Worm (Caenorhabditis elegans) whole organism, L4 larva: ENCODE measurements around the gene Y54F10BM.13.

ENCODE experiments used
- F10B5.3 ChIP-seq: sonication (generic microtip); optimal IDR thresholded peaks from 2 replicates; lab custom pipeline; 2016; ENCODE audit warnings: mild to moderate bottlenecking, missing genetic modification characterization, missing compliant biosample characterization
- F37D6.2 ChIP-seq: sonication (generic microtip); optimal IDR thresholded peaks from 2 replicates; lab custom pipeline; 2016; ENCODE audit warnings: mild to moderate bottlenecking, missing genetic modification characterization, missing compliant biosample characterization
- F49E8.2 ChIP-seq: sonication (generic microtip); optimal IDR thresholded peaks from 2 replicates; lab custom pipeline; 2016; ENCODE audit warnings: missing compliant biosample characterization, mild to moderate bottlenecking, missing genetic modification characterization, borderline replicate concordance
- T20F7.1 ChIP-seq: fragments of 200-800 bp; sonication (Bioruptor generic); optimal IDR thresholded peaks from 2 replicates; lab custom pipeline; 2018; ENCODE audit warnings: mild to moderate bottlenecking, missing genetic modification characterization, missing compliant biosample characterization
- T26A8.4 ChIP-seq: fragments of 200-800 bp; sonication (Bioruptor generic); IDR thresholded peaks from 2 replicates; pipeline ENCODE4 v1.3.6; 2022; ENCODE audit warnings: missing genetic modification characterization, missing compliant biosample characterization
- Y5F2A.4 ChIP-seq: fragments of 200-800 bp; sonication (Bioruptor generic); optimal IDR thresholded peaks from 2 replicates; lab custom pipeline; 2018; ENCODE audit warnings: mild to moderate bottlenecking, missing genetic modification characterization, missing compliant biosample characterization
- ZK546.5 ChIP-seq, 2 experiments: sonication (generic microtip); optimal IDR thresholded peaks; 2 replicates each; lab custom pipeline; 2017; ENCODE audit warnings: missing biosample characterization in 2 of 2, missing genetic modification characterization in 2 of 2
- aha-1 ChIP-seq: fragments of 150-350 bp; peaks from one replicate; lab custom pipeline; 2014; ENCODE audit warnings: missing biosample characterization, missing genetic modification characterization
- aly-2 ChIP-seq: sonication (generic microtip); optimal IDR thresholded peaks from 2 replicates; lab custom pipeline; 2018; ENCODE audit warnings: missing biosample characterization, missing genetic modification characterization
- arid-1 ChIP-seq: fragments of 200-800 bp; sonication (Bioruptor generic); conservative IDR thresholded peaks from 2 replicates; pipeline ENCODE4 v1.3.6; 2022; ENCODE audit warnings: missing genetic modification reagents, missing genetic modification characterization, missing compliant biosample characterization
- ceh-28 ChIP-seq: fragments of 150-350 bp; optimal IDR thresholded peaks from 2 replicates; lab custom pipeline; 2014; ENCODE audit warnings: missing biosample characterization, missing genetic modification reagents, missing genetic modification characterization
- ceh-44 ChIP-seq: fragments of 200-800 bp; sonication (Bioruptor generic); IDR thresholded peaks from 2 replicates; pipeline ENCODE4 v1.3.6; 2022; ENCODE audit warnings: missing genetic modification reagents, missing genetic modification characterization, missing compliant biosample characterization
- ceh-62 ChIP-seq: sonication (generic microtip); optimal IDR thresholded peaks from 2 replicates; lab custom pipeline; 2017; ENCODE audit warnings: missing biosample characterization, missing genetic modification characterization
- dmd-9 ChIP-seq: fragments of 200-800 bp; sonication (Bioruptor generic); IDR thresholded peaks from 2 replicates; pipeline ENCODE4 v1.3.6; 2022; ENCODE audit warnings: missing genetic modification reagents, missing genetic modification characterization, missing compliant biosample characterization
- dve-1 ChIP-seq: sonication (generic microtip); optimal IDR thresholded peaks from 2 replicates; lab custom pipeline; 2017; ENCODE audit warnings: antibody characterized with exemption, mild to moderate bottlenecking, missing genetic modification characterization, missing compliant biosample characterization; ENCODE audit not compliant: insufficient read depth
- fkh-10 ChIP-seq: fragments of 150-350 bp; optimal IDR thresholded peaks from 2 replicates; lab custom pipeline; 2014; ENCODE audit warnings: missing biosample characterization, missing genetic modification reagents, missing genetic modification characterization
- hif-1 ChIP-seq, 2 experiments: sonication (generic microtip); optimal IDR thresholded peaks; 2 replicates each; lab custom pipeline; 2016 to 2017; ENCODE audit warnings: missing compliant biosample characterization in 2 of 2, missing genetic modification characterization in 2 of 2, missing genetic modification reagents in 2 of 2, missing genotype in 2 of 2, mild to moderate bottlenecking in 1 of 2
- hlh-30 ChIP-seq: sonication (generic microtip); optimal IDR thresholded peaks from 2 replicates; lab custom pipeline; 2017; ENCODE audit warnings: antibody characterized with exemption, mild to moderate bottlenecking, missing genetic modification characterization, missing compliant biosample characterization; ENCODE audit not compliant: insufficient read depth
- jun-1 ChIP-seq: fragments of 150-350 bp; optimal IDR thresholded peaks from 2 replicates; lab custom pipeline; 2014; ENCODE audit warnings: missing biosample characterization, missing genetic modification reagents, missing genetic modification characterization
- lin-15B ChIP-seq: fragments of 150-350 bp; sonication (generic microtip); optimal IDR thresholded peaks from 3 replicates; lab custom pipeline; 2014; ENCODE audit warnings: missing biosample characterization, missing genetic modification characterization
- lin-38 ChIP-seq: fragments of 200-800 bp; sonication (Bioruptor generic); IDR thresholded peaks from 2 replicates; pipeline ENCODE4 v1.3.6; 2022; ENCODE audit warnings: missing genetic modification reagents, missing genetic modification characterization, missing compliant biosample characterization
- madf-9 ChIP-seq: fragments of 200-800 bp; sonication (Bioruptor generic); conservative IDR thresholded peaks from 2 replicates; pipeline ENCODE4 v1.3.6; 2022; ENCODE audit warnings: missing genetic modification reagents, missing genetic modification characterization, missing compliant biosample characterization
- mes-2 ChIP-seq: sonication (generic microtip); optimal IDR thresholded peaks from 2 replicates; lab custom pipeline; 2016; ENCODE audit warnings: missing genotype, mild to moderate bottlenecking, missing genetic modification characterization, missing compliant biosample characterization; ENCODE audit not compliant: poor library complexity, severe bottlenecking
- nhr-25 ChIP-seq: sonication (generic microtip); optimal IDR thresholded peaks from 2 replicates; lab custom pipeline; 2017; ENCODE audit warnings: missing genetic modification characterization, mild to moderate bottlenecking, missing compliant biosample characterization, antibody characterized with exemption, moderate library complexity, borderline replicate concordance; ENCODE audit not compliant: insufficient read depth
- pqm-1 ChIP-seq: sonication (generic microtip); optimal IDR thresholded peaks from 2 replicates; lab custom pipeline; 2017; ENCODE audit warnings: missing biosample characterization, missing genetic modification characterization
- saeg-2 ChIP-seq: fragments of 200-800 bp; sonication (Bioruptor generic); IDR thresholded peaks from 2 replicates; pipeline ENCODE4 v1.3.6; 2022; ENCODE audit warnings: missing genetic modification reagents, missing genetic modification characterization, missing compliant biosample characterization
- set-16 ChIP-seq: fragments of 200-800 bp; sonication (Bioruptor generic); IDR thresholded peaks from 2 replicates; pipeline ENCODE4 v1.3.6; 2022; ENCODE audit warnings: missing genetic modification reagents, missing genetic modification characterization, missing compliant biosample characterization
- skn-1 ChIP-seq: fragments of 150-350 bp; optimal IDR thresholded peaks from 2 replicates; lab custom pipeline; 2014; ENCODE audit warnings: missing biosample characterization, missing genetic modification characterization
- snpc-1.2 ChIP-seq: fragments of 200-800 bp; sonication (Bioruptor generic); IDR thresholded peaks from 2 replicates; pipeline ENCODE4 v1.3.6; 2022; ENCODE audit warnings: missing genetic modification reagents, missing genetic modification characterization, missing compliant biosample characterization
- unc-130 ChIP-seq: sonication (generic microtip); optimal IDR thresholded peaks from 2 replicates; lab custom pipeline; 2016; ENCODE audit warnings: missing genetic modification reagents, missing genetic modification characterization, missing compliant biosample characterization
- unc-62 ChIP-seq, 3 experiments: fragments of 150-350 bp in 1 of 3; sonication (generic microtip); optimal IDR thresholded peaks in 2 of 3; peaks in 1 of 3; 1 replicate in 1 of 3; 2 replicates in 2 of 3; lab custom pipeline; 2014 to 2017; ENCODE audit warnings: missing biosample characterization in 3 of 3, missing genetic modification characterization in 3 of 3, missing genetic modification reagents in 3 of 3, missing genotype in 1 of 3
- vab-7 ChIP-seq: fragments of 200-800 bp; sonication (Bioruptor generic); IDR thresholded peaks from 2 replicates; pipeline ENCODE4 v1.3.6; 2022; ENCODE audit warnings: missing genetic modification reagents, missing genetic modification characterization, missing compliant biosample characterization
- zfp-3 ChIP-seq: fragments of 200-800 bp; sonication (Bioruptor generic); conservative IDR thresholded peaks from 2 replicates; pipeline ENCODE4 v1.3.6; 2022; ENCODE audit warnings: missing genetic modification reagents, missing genetic modification characterization, missing compliant biosample characterization
- zip-11 ChIP-seq: fragments of 200-800 bp; sonication (Bioruptor generic); IDR thresholded peaks from 2 replicates; pipeline ENCODE4 v1.3.6; 2022; ENCODE audit warnings: missing genetic modification characterization, missing compliant biosample characterization
- zip-2 ChIP-seq: fragments of 150-350 bp; optimal IDR thresholded peaks from 2 replicates; lab custom pipeline; 2014; ENCODE audit warnings: missing biosample characterization, missing genetic modification characterization
- ztf-11 ChIP-seq: fragments of 150-350 bp; optimal IDR thresholded peaks from 2 replicates; lab custom pipeline; 2014; ENCODE audit warnings: missing biosample characterization, missing genetic modification characterization

The Y54F10BM.13 gene

ce11 chrIII:2330389-2330788 lies 494 bp downstream of the Y54F10BM.13 start:
- TF ChIP-seq snpc-1.2 (GFP tag; lab: Robert Waterston, UW) (no peak), saeg-2 (GFP tag; lab: Robert Waterston, UW) (no peak), dve-1 (tag; lab: Kevin White, UChicago) (no peak), F10B5.3 (tag; lab: Kevin White, UChicago) (no peak), zip-2 (no peak), vab-7 (no peak), jun-1 (tag; lab: Kevin White, UChicago) (no peak), lin-38 (no peak), set-16 (no peak), aly-2 (no peak), nhr-25 (tag; lab: Kevin White, UChicago) (no peak), T26A8.4 (GFP tag; lab: Robert Waterston, UW) (no peak), ztf-11 (no peak), ceh-44 (no peak), madf-9 (GFP tag; lab: Robert Waterston, UW) (no peak), hif-1 (tag; optimal IDR thresholded peaks at IDR 0.05; lab: Kevin White, UChicago) (no peak), ceh-62 (tag; lab: Kevin White, UChicago) (no peak), skn-1 (no peak)

- TF ChIP-seq pqm-1 (tag; lab: Kevin White, UChicago) = no peak
- peak in 1 of 2 experiments; percentile 94 for TF ChIP-seq unc-62 (GFP tag; optimal IDR thresholded peaks at IDR 0.05 in 1 of 2; lab: Kevin White, UChicago)
- no peak for TF ChIP-seq unc-62 (tag; optimal IDR thresholded peaks at IDR 0.05; lab: Kevin White, UChicago)
- TF ChIP-seq, all 104 proteins: peak for 1
Observed at ce11 chrIII:2329336-2329735, 1.5 kb downstream of the Y54F10BM.13 start, which contains the start of gene Y54F10BM.12. Gene Y54F10BM.12, minus strand, starts transcription at chrIII:2329679.

- TF ChIP-seq Y5F2A.4 (no peak), aha-1 (tag; lab: Kevin White, UChicago) (no peak), F49E8.2 (tag; lab: Kevin White, UChicago) (no peak), ceh-28 (tag; lab: Kevin White, UChicago) (peak; percentile 85), ztf-11 (no peak), nhr-25 (tag; lab: Kevin White, UChicago) (no peak), unc-62 (GFP tag; optimal IDR thresholded peaks at IDR 0.05 in 1 of 2; lab: Kevin White, UChicago) (peak in 1 of 2 experiments; percentile 61), unc-62 (tag; optimal IDR thresholded peaks at IDR 0.05; lab: Kevin White, UChicago) (no peak)
Observed at ce11 chrIII:2328612-2329011, 2.3 kb downstream of the Y54F10BM.13 start.

- TF ChIP-seq F37D6.2 (tag; lab: Kevin White, UChicago) (no peak), dmd-9 (GFP tag; lab: Robert Waterston, UW) (no peak), zfp-3 (GFP tag; lab: Robert Waterston, UW) (no peak), mes-2 (tag; lab: Kevin White, UChicago) (no peak), ZK546.5 (tag; optimal IDR thresholded peaks at IDR 0.05; lab: Kevin White, UChicago) (no peak), arid-1 (no peak)
Observed at ce11 chrIII:2324703-2325102, 6.2 kb downstream of the Y54F10BM.13 start.

ce11 chrIII:2316439-2316838 lies 14.4 kb downstream of the Y54F10BM.13 start:
- TF ChIP-seq unc-130 (GFP tag; lab: Kevin White, UChicago) (no peak), zip-11 (GFP tag; lab: Robert Waterston, UW) (no peak), lin-15B (tag; lab: Kevin White, UChicago) (no peak), fkh-10 (no peak), T20F7.1 (no peak), set-16 (peak; percentile 84), hlh-30 (tag; lab: Kevin White, UChicago) (no peak), unc-62 (GFP tag; optimal IDR thresholded peaks at IDR 0.05 in 1 of 2; lab: Kevin White, UChicago) (peak in 1 of 2 experiments; percentile 9), unc-62 (tag; optimal IDR thresholded peaks at IDR 0.05; lab: Kevin White, UChicago) (no peak)
